Worm (Caenorhabditis elegans) whole organism, L1 larva: ENCODE data around the gene mdl-1.

Source experiments
- C16A3.4 ChIP-seq: fragments of 150-350 bp; optimal IDR thresholded peaks from 2 replicates; lab custom pipeline; 2014; ENCODE audit warnings: missing biosample characterization, missing genetic modification characterization
- aha-1 ChIP-seq: fragments of 150-350 bp; optimal IDR thresholded peaks from 2 replicates; lab custom pipeline; 2014; ENCODE audit warnings: missing biosample characterization, missing genetic modification characterization
- alr-1 ChIP-seq: fragments of 200-800 bp; sonication (Bioruptor generic); optimal IDR thresholded peaks from 2 replicates; lab custom pipeline; 2018; ENCODE audit warnings: borderline replicate concordance, mild to moderate bottlenecking, missing genetic modification characterization, missing compliant biosample characterization
- aly-2 ChIP-seq: fragments of 150-350 bp; optimal IDR thresholded peaks from 2 replicates; lab custom pipeline; 2014; ENCODE audit warnings: missing biosample characterization, missing genetic modification characterization
- blmp-1 ChIP-seq: fragments of 150-350 bp; optimal IDR thresholded peaks from 2 replicates; lab custom pipeline; 2014; ENCODE audit warnings: missing biosample characterization, missing genetic modification characterization
- ceh-63 ChIP-seq: fragments of 200-800 bp; sonication (Bioruptor generic); optimal IDR thresholded peaks from 2 replicates; lab custom pipeline; 2018; ENCODE audit warnings: mild to moderate bottlenecking, missing genetic modification characterization, missing compliant biosample characterization
- ceh-82 ChIP-seq, 3 experiments: fragments of 150-350 bp in 1 of 3; sonication (generic microtip) in 2 of 3; optimal IDR thresholded peaks; 2 replicates each; lab custom pipeline; 2014 to 2017; ENCODE audit warnings: missing biosample characterization in 3 of 3, missing genetic modification characterization in 3 of 3
- ceh-88 ChIP-seq: fragments of 200-800 bp; sonication (Bioruptor generic); IDR thresholded peaks from 2 replicates; pipeline ENCODE4 v1.3.6; 2022; ENCODE audit warnings: missing genetic modification characterization, missing compliant biosample characterization
- ceh-90 ChIP-seq: sonication (generic microtip); optimal IDR thresholded peaks from 2 replicates; lab custom pipeline; 2016; ENCODE audit warnings: missing genetic modification characterization, missing compliant biosample characterization
- dpl-1 ChIP-seq, 3 experiments: fragments of 150-350 bp in 2 of 3; sonication (generic microtip) in 1 of 3; optimal IDR thresholded peaks; 2 replicates each; lab custom pipeline; 2014 to 2017; ENCODE audit warnings: missing biosample characterization in 3 of 3, missing genetic modification characterization in 3 of 3, missing genetic modification reagents in 3 of 3
- dsc-1 ChIP-seq: sonication (generic microtip); optimal IDR thresholded peaks from 2 replicates; lab custom pipeline; 2016; ENCODE audit warnings: mild to moderate bottlenecking, missing genetic modification characterization, missing compliant biosample characterization
- efl-3 ChIP-seq: fragments of 200-800 bp; sonication (Bioruptor generic); optimal IDR thresholded peaks from 2 replicates; lab custom pipeline; 2018; ENCODE audit warnings: mild to moderate bottlenecking, missing genetic modification characterization, missing compliant biosample characterization
- egl-27 ChIP-seq, 2 experiments: fragments of 150-350 bp in 1 of 2; sonication (generic microtip); optimal IDR thresholded peaks; 3 replicates each; lab custom pipeline; 2017 to 2018; ENCODE audit warnings: missing biosample characterization in 2 of 2, missing genetic modification characterization in 2 of 2, missing genetic modification reagents in 2 of 2
- elt-2 ChIP-seq: sonication (generic microtip); optimal IDR thresholded peaks from 2 replicates; lab custom pipeline; 2016; ENCODE audit warnings: missing genetic modification characterization, mild to moderate bottlenecking, inconsistent platforms, missing compliant biosample characterization, missing genetic modification reagents
- fkh-10 ChIP-seq: sonication (generic microtip); optimal IDR thresholded peaks from 2 replicates; lab custom pipeline; 2017; ENCODE audit warnings: missing biosample characterization, missing genetic modification reagents, missing genetic modification characterization
- fos-1 ChIP-seq: fragments of 150-350 bp; optimal IDR thresholded peaks from 2 replicates; lab custom pipeline; 2014; ENCODE audit warnings: missing biosample characterization, missing genetic modification characterization
- grh-1 ChIP-seq: fragments of 200-800 bp; sonication (Bioruptor generic); IDR thresholded peaks from 2 replicates; pipeline ENCODE4 v1.3.6; 2022; ENCODE audit warnings: missing genetic modification reagents, missing genetic modification characterization, missing compliant biosample characterization
- hlh-4 ChIP-seq: sonication (generic microtip); optimal IDR thresholded peaks from 2 replicates; lab custom pipeline; 2016; ENCODE audit warnings: mild to moderate bottlenecking, missing genetic modification characterization, missing compliant biosample characterization
- hpl-2 ChIP-seq: fragments of 150-350 bp; optimal IDR thresholded peaks from 2 replicates; lab custom pipeline; 2014; ENCODE audit warnings: missing biosample characterization, missing genetic modification reagents, missing genetic modification characterization
- irx-1 ChIP-seq: sonication (generic microtip); optimal IDR thresholded peaks from 2 replicates; lab custom pipeline; 2016; ENCODE audit warnings: missing genetic modification characterization, missing compliant biosample characterization
- isw-1 ChIP-seq: fragments of 200-800 bp; sonication (Bioruptor generic); IDR thresholded peaks from 2 replicates; pipeline ENCODE4 v1.3.6; 2022; ENCODE audit warnings: missing genetic modification characterization, missing compliant biosample characterization
- lin-13 ChIP-seq: fragments of 150-350 bp; optimal IDR thresholded peaks from 2 replicates; lab custom pipeline; 2014; ENCODE audit warnings: missing biosample characterization, missing genetic modification reagents, missing genetic modification characterization
- lin-15B ChIP-seq: fragments of 150-350 bp; sonication (generic microtip); optimal IDR thresholded peaks from 3 replicates; lab custom pipeline; 2014; ENCODE audit warnings: missing biosample characterization, missing genetic modification characterization
- lin-39 ChIP-seq: fragments of 150-350 bp; optimal IDR thresholded peaks from 2 replicates; lab custom pipeline; 2014; ENCODE audit warnings: missing biosample characterization, missing genetic modification reagents, missing genetic modification characterization
- lir-3 ChIP-seq: sonication (generic microtip); optimal IDR thresholded peaks from 2 replicates; lab custom pipeline; 2016; ENCODE audit warnings: mild to moderate bottlenecking, missing genetic modification characterization, moderate library complexity, missing compliant biosample characterization; ENCODE audit not compliant: poor library complexity
- lsy-2 ChIP-seq, 2 experiments: fragments of 150-350 bp; optimal IDR thresholded peaks; 2 replicates each; lab custom pipeline; 2014; ENCODE audit warnings: missing biosample characterization in 2 of 2, missing genetic modification characterization in 2 of 2
- mab-9 ChIP-seq: fragments of 200-800 bp; sonication (Bioruptor generic); IDR thresholded peaks from 2 replicates; pipeline ENCODE4 v1.3.6; 2022; ENCODE audit warnings: missing genetic modification reagents, missing genetic modification characterization, missing compliant biosample characterization
- mdl-1 ChIP-seq, 2 experiments: fragments of 150-350 bp; optimal IDR thresholded peaks; 2 replicates each; lab custom pipeline; 2014 to 2017; ENCODE audit warnings: missing biosample characterization in 2 of 2, missing genetic modification characterization in 2 of 2, inconsistent platforms in 1 of 2
- mef-2 ChIP-seq: fragments of 150-350 bp; optimal IDR thresholded peaks from 2 replicates; lab custom pipeline; 2014; ENCODE audit warnings: missing biosample characterization, missing genetic modification characterization
- mep-1 ChIP-seq: fragments of 150-350 bp; optimal IDR thresholded peaks from 2 replicates; lab custom pipeline; 2014; ENCODE audit warnings: missing biosample characterization, missing genetic modification characterization
- nhr-11 ChIP-seq: fragments of 150-350 bp; optimal IDR thresholded peaks from 2 replicates; lab custom pipeline; 2014; ENCODE audit warnings: missing biosample characterization, missing genetic modification characterization
- nhr-19 ChIP-seq: fragments of 200-800 bp; sonication (Bioruptor generic); conservative IDR thresholded peaks from 2 replicates; pipeline ENCODE4 v1.3.6; 2022; ENCODE audit warnings: missing genetic modification characterization, missing compliant biosample characterization
- nhr-28 ChIP-seq: fragments of 150-350 bp; optimal IDR thresholded peaks from 2 replicates; lab custom pipeline; 2014; ENCODE audit warnings: missing biosample characterization, missing genetic modification characterization
- nhr-71 ChIP-seq: sonication (generic microtip); optimal IDR thresholded peaks from 2 replicates; lab custom pipeline; 2016; ENCODE audit warnings: mild to moderate bottlenecking, missing genetic modification characterization, moderate library complexity, missing compliant biosample characterization
- nhr-76 ChIP-seq: sonication (generic microtip); optimal IDR thresholded peaks from 2 replicates; lab custom pipeline; 2017; ENCODE audit warnings: missing biosample characterization, missing genetic modification characterization
- nhr-84 ChIP-seq: sonication (generic microtip); optimal IDR thresholded peaks from 2 replicates; lab custom pipeline; 2017; ENCODE audit warnings: missing biosample characterization, missing genetic modification characterization
- nhr-90 ChIP-seq: sonication (generic microtip); optimal IDR thresholded peaks from 2 replicates; lab custom pipeline; 2016; ENCODE audit warnings: mild to moderate bottlenecking, missing genetic modification characterization, missing compliant biosample characterization; ENCODE audit not compliant: poor library complexity
- pag-3 ChIP-seq: sonication (generic microtip); optimal IDR thresholded peaks from 2 replicates; lab custom pipeline; 2017; ENCODE audit warnings: missing genetic modification characterization, mild to moderate bottlenecking, missing compliant biosample characterization, antibody characterized with exemption, borderline replicate concordance; ENCODE audit not compliant: insufficient read depth
- pax-3 ChIP-seq: fragments of 200-800 bp; sonication (Bioruptor generic); optimal IDR thresholded peaks from 2 replicates; lab custom pipeline; 2018; ENCODE audit warnings: mild to moderate bottlenecking, missing genetic modification characterization, moderate library complexity, missing compliant biosample characterization
- pqm-1 ChIP-seq: sonication (generic microtip); optimal IDR thresholded peaks from 3 replicates; lab custom pipeline; 2017; ENCODE audit warnings: missing biosample characterization, missing genetic modification characterization
- skn-1 ChIP-seq: fragments of 150-350 bp; optimal IDR thresholded peaks from 2 replicates; lab custom pipeline; 2014; ENCODE audit warnings: missing biosample characterization, missing genetic modification characterization
- snpc-4 ChIP-seq: fragments of 150-350 bp; optimal IDR thresholded peaks from 2 replicates; lab custom pipeline; 2014; ENCODE audit warnings: missing biosample characterization, missing genetic modification characterization
- snu-23 ChIP-seq: sonication (generic microtip); optimal IDR thresholded peaks from 2 replicates; lab custom pipeline; 2016; ENCODE audit warnings: missing genetic modification characterization, missing compliant biosample characterization
- sptf-1 ChIP-seq: fragments of 150-350 bp; optimal IDR thresholded peaks from 2 replicates; lab custom pipeline; 2014; ENCODE audit warnings: missing biosample characterization, missing genetic modification characterization
- sup-37 ChIP-seq: fragments of 200-800 bp; sonication (Bioruptor generic); optimal IDR thresholded peaks from 2 replicates; lab custom pipeline; 2018; ENCODE audit warnings: mild to moderate bottlenecking, missing genetic modification characterization, missing compliant biosample characterization
- swsn-7 ChIP-seq: sonication (generic microtip); optimal IDR thresholded peaks from 2 replicates; lab custom pipeline; 2016; ENCODE audit warnings: missing genetic modification characterization, missing compliant biosample characterization
- tbx-2 ChIP-seq: sonication (generic microtip); optimal IDR thresholded peaks from 2 replicates; lab custom pipeline; 2016; ENCODE audit warnings: missing genetic modification characterization, missing compliant biosample characterization
- unc-86 ChIP-seq: sonication (generic microtip); optimal IDR thresholded peaks from 2 replicates; lab custom pipeline; 2016; ENCODE audit warnings: missing genetic modification characterization, missing compliant biosample characterization
- unc-98 ChIP-seq: fragments of 200-800 bp; sonication (Bioruptor generic); IDR thresholded peaks from 2 replicates; pipeline ENCODE4 v1.3.6; 2022; ENCODE audit warnings: missing genetic modification characterization, missing compliant biosample characterization
- xbp-1 ChIP-seq: sonication (generic microtip); optimal IDR thresholded peaks from 2 replicates; lab custom pipeline; 2016; ENCODE audit warnings: missing genetic modification characterization, missing compliant biosample characterization

mdl-1 gene

DNA sequence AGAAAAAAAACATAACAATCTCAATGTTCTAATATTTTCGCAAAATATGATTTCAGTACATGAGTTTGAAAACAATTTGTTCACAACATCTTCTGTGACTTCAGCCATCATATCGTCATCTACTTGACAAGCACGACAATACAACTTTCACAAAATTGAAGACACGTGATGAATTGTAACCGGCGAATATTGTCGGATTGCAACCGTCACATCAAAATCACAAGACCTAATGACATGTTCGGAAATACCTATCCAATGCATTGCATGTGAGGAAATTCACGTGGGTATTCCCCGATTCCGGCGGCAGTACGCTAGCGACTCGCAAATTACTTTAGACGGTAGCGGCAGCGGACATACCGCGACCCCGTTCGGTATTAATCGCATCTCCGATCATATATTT, 619 bp upstream of the mdl-1 start (continued):
- TF ChIP-seq nhr-11 (tag; lab: Kevin White, UChicago) (no peak), tbx-2 (no peak), snu-23 (GFP tag; lab: Kevin White, UChicago) (peak; percentile 45), snpc-4 (tag; lab: Kevin White, UChicago) (no peak), nhr-90 (peak; percentile 78), nhr-28 (tag; lab: Kevin White, UChicago) (no peak), fos-1 (tag; lab: Kevin White, UChicago) (no peak), lsy-2 (tag; optimal IDR thresholded peaks at IDR 0.05; lab: Kevin White, UChicago) (peak; percentile 48 to 58), lir-3 (peak; percentile 73), nhr-71 (tag; lab: Kevin White, UChicago) (peak; percentile 49), sup-37 (GFP tag; lab: Kevin White, UChicago) (no peak), skn-1 (tag; lab: Kevin White, UChicago) (peak; percentile 4), fkh-10 (GFP tag; lab: Kevin White, UChicago) (no peak), ceh-90 (tag; lab: Kevin White, UChicago) (no peak), C16A3.4 (tag; lab: Kevin White, UChicago) (peak; percentile 65), dsc-1 (tag; lab: Kevin White, UChicago) (no peak), alr-1 (tag; lab: Kevin White, UChicago) (no peak), lin-15B (no peak), lin-39 (no peak), pag-3 (tag; lab: Kevin White, UChicago) (no peak), elt-2 (tag; lab: Kevin White, UChicago) (peak; percentile 25), pqm-1 (tag; lab: Kevin White, UChicago) (no peak), grh-1 (GFP tag; lab: Robert Waterston, UW) (peak; percentile 85), egl-27 (tag; optimal IDR thresholded peaks at IDR 0.05; lab: Kevin White, UChicago) (peak in 1 of 2 experiments; percentile 26), swsn-7 (no peak), nhr-76 (tag; lab: Kevin White, UChicago) (no peak), irx-1 (no peak), hpl-2 (GFP tag; lab: Kevin White, UChicago) (no peak), pax-3 (tag; lab: Kevin White, UChicago) (no peak), ceh-82 (tag; optimal IDR thresholded peaks at IDR 0.05; lab: Kevin White, UChicago) (no peak)

DNA sequence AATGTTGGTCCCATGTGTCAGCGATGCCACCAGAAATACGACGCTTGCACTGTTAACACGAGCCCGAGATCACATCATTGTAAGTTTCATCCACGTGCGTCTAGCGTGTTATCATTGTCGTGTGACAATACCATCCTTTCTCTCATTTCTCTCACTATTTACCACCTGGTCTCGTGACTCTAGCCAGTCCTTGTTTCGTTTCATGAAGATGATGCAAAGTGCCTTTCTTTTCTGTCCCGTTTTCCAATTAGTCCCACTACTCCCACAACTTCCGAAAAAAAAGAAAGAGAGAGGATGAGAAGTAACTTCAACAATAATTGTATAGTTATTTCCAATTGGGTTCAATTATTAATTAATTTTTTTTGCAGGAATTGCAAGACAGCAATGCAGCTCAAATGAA, 740 bp downstream of the mdl-1 start:
- TF ChIP-seq mab-9 (GFP tag; lab: Robert Waterston, UW), result no peak; the same call in 1 of the 2 replicates
- peak; percentile 85 for TF ChIP-seq blmp-1 (tag; lab: Kevin White, UChicago)
- peak; percentile 66; the same call in 1 of the 2 replicates for TF ChIP-seq ceh-88 (GFP tag; lab: Robert Waterston, UW)
- no peak for TF ChIP-seq efl-3 (GFP tag; lab: Kevin White, UChicago)
- peak; percentile 89 for TF ChIP-seq nhr-19 (GFP tag; lab: Robert Waterston, UW)
- peak; percentile 81 for TF ChIP-seq swsn-7
- TF ChIP-seq C16A3.4 (tag; lab: Kevin White, UChicago), result peak; percentile 34
- no peak for TF ChIP-seq mef-2 (tag; lab: Kevin White, UChicago)
- TF ChIP-seq skn-1 (tag; lab: Kevin White, UChicago), result peak; percentile 72
- peak; percentile 77 for TF ChIP-seq mep-1 (tag; lab: Kevin White, UChicago)
- peak in 2 of 3 experiments; percentile 18 to 44 for TF ChIP-seq ceh-82 (tag; optimal IDR thresholded peaks at IDR 0.05; lab: Kevin White, UChicago)
- no peak for TF ChIP-seq sptf-1 (tag; lab: Kevin White, UChicago)
- TF ChIP-seq dpl-1 (GFP tag; optimal IDR thresholded peaks at IDR 0.05; lab: Kevin White, UChicago), result peak; percentile 33 to 48 (median 35)
- TF ChIP-seq unc-86 (tag; lab: Kevin White, UChicago), result no peak
- TF ChIP-seq dsc-1 (tag; lab: Kevin White, UChicago), result peak; percentile 13
- no peak for TF ChIP-seq isw-1 (GFP tag; lab: Robert Waterston, UW)
- TF ChIP-seq aly-2 (tag; lab: Kevin White, UChicago), result peak; percentile 12
- no peak for TF ChIP-seq hlh-4 (tag; lab: Kevin White, UChicago)
- TF ChIP-seq ceh-63 (GFP tag; lab: Kevin White, UChicago), result no peak
- peak; percentile 46 for TF ChIP-seq lin-13 (GFP tag; lab: Kevin White, UChicago)
- peak in 1 of 2 experiments; percentile 97 for TF ChIP-seq mdl-1 (tag; optimal IDR thresholded peaks at IDR 0.05; lab: Kevin White, UChicago)
- peak; percentile 88 for TF ChIP-seq snu-23 (GFP tag; lab: Kevin White, UChicago)
- peak; percentile 64 for TF ChIP-seq grh-1 (GFP tag; lab: Robert Waterston, UW)
- TF ChIP-seq nhr-11 (tag; lab: Kevin White, UChicago), result peak; percentile 60
- no peak for TF ChIP-seq ceh-90 (tag; lab: Kevin White, UChicago)
- TF ChIP-seq nhr-28 (tag; lab: Kevin White, UChicago), result no peak
- peak; percentile 23 for TF ChIP-seq aha-1 (tag; lab: Kevin White, UChicago)
- peak; percentile 70 for TF ChIP-seq tbx-2
- no peak for TF ChIP-seq nhr-84 (tag; lab: Kevin White, UChicago)
- peak; percentile 81 for TF ChIP-seq xbp-1
- TF ChIP-seq egl-27 (tag; optimal IDR thresholded peaks at IDR 0.05; lab: Kevin White, UChicago), result peak in 1 of 2 experiments; percentile 57
- no peak for TF ChIP-seq unc-98 (GFP tag; lab: Robert Waterston, UW)
